Fruit fly (Drosophila melanogaster) whole organism, wandering third instar larva: ENCODE data around the gene CG4362.

Experiments used
- Abd-B ChIP-seq: fragments of >200 bp; optimal IDR thresholded peaks from 2 replicates; lab custom pipeline; 2017; ENCODE audit warnings: missing biosample characterization, missing genetic modification characterization
- Dfd ChIP-seq: fragments of >200 bp; optimal IDR thresholded peaks from 2 replicates; lab custom pipeline; 2017; ENCODE audit warnings: missing biosample characterization, missing genetic modification characterization
- GATAd ChIP-seq: sonication (Bioruptor generic); optimal IDR thresholded peaks from 2 replicates; lab custom pipeline; 2016; ENCODE audit warnings: missing biosample characterization, missing genetic modification characterization
- Myc ChIP-seq: fragments of >200 bp; optimal IDR thresholded peaks from 2 replicates; lab custom pipeline; 2017
- Sp1 ChIP-seq: fragments of 200-800 bp; sonication (Bioruptor generic); optimal IDR thresholded peaks from 3 replicates; lab custom pipeline; 2019; ENCODE audit warnings: missing biosample characterization, mild to moderate bottlenecking, missing genetic modification characterization, moderate library complexity
- jim ChIP-seq: fragments of 175-275, 200-325 bp; sonication (Bioruptor generic); optimal IDR thresholded peaks from 2 replicates; lab custom pipeline; 2016; ENCODE audit warnings: missing biosample characterization, mild to moderate bottlenecking, missing genetic modification characterization
- pan ChIP-seq: fragments of >200 bp; optimal IDR thresholded peaks from 2 replicates; lab custom pipeline; 2017

DNA sequence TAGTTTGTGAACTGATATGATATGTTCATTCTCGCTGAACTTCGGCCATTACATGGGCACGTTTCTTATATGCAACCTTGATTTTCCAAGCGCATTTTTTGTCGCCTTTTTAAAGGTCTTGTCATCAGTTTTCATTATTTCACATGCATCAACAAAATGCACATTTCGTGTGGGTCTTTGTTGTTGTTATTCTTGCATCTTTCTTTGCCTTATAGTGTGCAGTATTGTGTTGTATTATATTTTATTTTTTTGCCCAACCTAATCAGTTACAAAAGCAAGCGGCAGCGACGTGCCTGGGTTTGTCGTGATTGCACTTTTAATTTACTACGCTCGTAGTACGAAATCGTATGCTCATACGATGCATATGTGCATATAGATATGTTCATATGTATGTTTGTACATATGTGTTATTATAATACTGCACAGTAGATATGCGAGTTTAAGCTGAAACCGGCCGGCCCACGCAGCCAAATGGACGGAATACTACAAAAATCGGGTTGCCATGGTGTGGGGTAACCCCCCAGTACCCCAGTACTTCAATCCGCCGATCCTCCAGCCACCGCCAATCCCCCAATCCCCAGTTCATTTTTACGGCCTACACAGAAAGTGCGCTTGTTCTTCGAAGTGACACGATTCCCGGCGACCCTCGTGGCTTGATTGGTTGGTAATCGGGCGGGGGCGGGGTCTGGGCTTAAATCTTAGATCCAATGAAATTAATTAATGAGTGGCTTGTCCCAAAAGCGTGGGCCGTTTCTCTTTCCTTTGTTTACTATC, 32.6 kb downstream of the CG4362 start:
- TF ChIP-seq pan (lab: Kevin White, UChicago) (no peak), Dfd (no peak), Sp1 (GFP tag; lab: Kevin White, UChicago) (no peak), GATAd (GFP tag; lab: Kevin White, UChicago) (no peak), Myc (no peak), jim (no peak), Abd-B (GFP tag; lab: Kevin White, UChicago) (no peak)
